Worm (Caenorhabditis elegans): ENCODE data around the gene fbxb-35.

- TF ChIP-seq him-1 (tag; optimal IDR thresholded peaks at IDR 0.05): no peak
- TF ChIP-seq rcor-1 (GFP tag; IDR thresholded peaks at IDR 0.05): no peak
- TF ChIP-seq let-607 (tag; optimal IDR thresholded peaks at IDR 0.05): no peak
- no peak for TF ChIP-seq sptf-2 (GFP tag; optimal IDR thresholded peaks at IDR 0.05)
- TF ChIP-seq B0336.3 (GFP tag; IDR thresholded peaks at IDR 0.05): no peak
- no peak for TF ChIP-seq ztf-26 (tag; optimal IDR thresholded peaks at IDR 0.05)
- TF ChIP-seq die-1 (tag; optimal IDR thresholded peaks at IDR 0.05): no peak
- no peak for TF ChIP-seq bed-2 (GFP tag; IDR thresholded peaks at IDR 0.05)
- no peak for TF ChIP-seq snpc-4 (GFP tag; optimal IDR thresholded peaks at IDR 0.05)
- no peak for TF ChIP-seq snpc-4 (tag; optimal IDR thresholded peaks at IDR 0.05)
- no peak for TF ChIP-seq zfh-2 (GFP tag; conservative IDR thresholded peaks at IDR 0.05)
- TF ChIP-seq pha-4 (tag; optimal IDR thresholded peaks at IDR 0.05): no peak
- no peak for TF ChIP-seq C17E4.6 (GFP tag; IDR thresholded peaks at IDR 0.05)
- TF ChIP-seq Y67H2A.10 (GFP tag; conservative IDR thresholded peaks at IDR 0.05): no peak
- no peak for TF ChIP-seq F55B11.4 (tag; optimal IDR thresholded peaks at IDR 0.05; ENCODE audit: borderline replicate concordance, insufficient read depth)
These were observed 21.1 kb upstream of the fbxb-35 start, which contains the start of gene bath-3 for ce11 chrII:2030367-2030766.
